Worm (Caenorhabditis elegans) whole organism, midembryonic: ENCODE results near the gene ZK418.13.

Experiments
- T22C8.4 ChIP-seq: fragments of 200-800 bp; sonication (Bioruptor generic); IDR thresholded peaks from 2 replicates; pipeline ENCODE4 v1.3.6; 2022; ENCODE audit warnings: missing genetic modification characterization, missing compliant biosample characterization
- cog-1 ChIP-seq: sonication (generic microtip); optimal IDR thresholded peaks from 2 replicates; lab custom pipeline; 2016; ENCODE audit warnings: missing genetic modification characterization, missing compliant biosample characterization
- flt-1 ChIP-seq: fragments of 200-800 bp; sonication (Bioruptor generic); IDR thresholded peaks from 2 replicates; pipeline ENCODE4 v1.3.6; 2022; ENCODE audit warnings: missing genetic modification characterization, missing compliant biosample characterization
- klf-2 ChIP-seq: fragments of 200-800 bp; sonication (Bioruptor generic); conservative IDR thresholded peaks from 2 replicates; pipeline ENCODE4 v1.3.6; 2022; ENCODE audit warnings: missing genetic modification reagents, missing genetic modification characterization, missing compliant biosample characterization
- med-1 ChIP-seq: sonication (generic microtip); optimal IDR thresholded peaks from 2 replicates; lab custom pipeline; 2017; ENCODE audit warnings: missing genetic modification characterization, mild to moderate bottlenecking, missing compliant biosample characterization, antibody characterized with exemption, missing genetic modification reagents; ENCODE audit not compliant: insufficient read depth
- ref-1 ChIP-seq: fragments of 200-800 bp; sonication (Bioruptor generic); conservative IDR thresholded peaks from 2 replicates; pipeline ENCODE4 v1.3.6; 2022; ENCODE audit warnings: missing genetic modification reagents, missing genetic modification characterization, missing compliant biosample characterization
- tab-1 ChIP-seq: fragments of 200-800 bp; sonication (Bioruptor generic); IDR thresholded peaks from 2 replicates; pipeline ENCODE4 v1.3.6; 2022; ENCODE audit warnings: missing genetic modification characterization, missing compliant biosample characterization
- ztf-23 ChIP-seq: fragments of 200-800 bp; sonication (Bioruptor generic); IDR thresholded peaks from 2 replicates; pipeline ENCODE4 v1.3.6; 2022; ENCODE audit warnings: missing genetic modification reagents, missing genetic modification characterization, missing compliant biosample characterization
- ztf-29 ChIP-seq: fragments of 200-800 bp; sonication (Bioruptor generic); IDR thresholded peaks from 2 replicates; pipeline ENCODE4 v1.3.6; 2022; ENCODE audit warnings: missing genetic modification reagents, missing genetic modification characterization, missing compliant biosample characterization

ZK418.13 gene

ce11 chrIII:7076386-7076785 lies at the start of gene ZK418.13:
Gene ZK418.13, minus strand, starts transcription at chrIII:7076486.
- TF ChIP-seq klf-2 (GFP tag; lab: Robert Waterston, UW): no peak
- no peak for TF ChIP-seq tab-1 (GFP tag; lab: Robert Waterston, UW)
- TF ChIP-seq med-1 (GFP tag; lab: Kevin White, UChicago): no peak
- no peak for TF ChIP-seq T22C8.4 (GFP tag; lab: Robert Waterston, UW)
- no peak for TF ChIP-seq ztf-23 (GFP tag; lab: Robert Waterston, UW)
- no peak for TF ChIP-seq flt-1
- TF ChIP-seq ztf-29 (GFP tag; lab: Robert Waterston, UW): no peak
- no peak for TF ChIP-seq cog-1 (tag; lab: Kevin White, UChicago)
- no peak for TF ChIP-seq ref-1 (GFP tag; lab: Robert Waterston, UW)

- TF ChIP-seq T22C8.4 (GFP tag; lab: Robert Waterston, UW) (no peak), tab-1 (GFP tag; lab: Robert Waterston, UW) (no peak), cog-1 (tag; lab: Kevin White, UChicago) (no peak), flt-1 (no peak), ztf-29 (GFP tag; lab: Robert Waterston, UW) (no peak)
These were observed 48.1 kb upstream of the ZK418.13 start, which contains the start of gene B0280.2 for ce11 chrIII:7124364-7124763. Gene B0280.2, plus strand, starts transcription at chrIII:7124664.

- TF ChIP-seq ref-1 (GFP tag; lab: Robert Waterston, UW) (no peak), klf-2 (GFP tag; lab: Robert Waterston, UW) (no peak), T22C8.4 (GFP tag; lab: Robert Waterston, UW) (no peak), med-1 (GFP tag; lab: Kevin White, UChicago) (no peak), tab-1 (GFP tag; lab: Robert Waterston, UW) (no peak), ztf-29 (GFP tag; lab: Robert Waterston, UW) (no peak)
These were observed 46.6 kb upstream of the ZK418.13 start, which contains the start of the genes B0280.9 and rpia-1 for ce11 chrIII:7122860-7123259. Gene B0280.9, minus strand, starts transcription at chrIII:7122895. Gene rpia-1, plus strand, starts transcription at chrIII:7123128.

ce11 chrIII:7120477-7120876 lies 44.2 kb upstream of the ZK418.13 start:
- TF ChIP-seq ref-1 (GFP tag; lab: Robert Waterston, UW) (no peak), T22C8.4 (GFP tag; lab: Robert Waterston, UW) (no peak), flt-1 (no peak), tab-1 (GFP tag; lab: Robert Waterston, UW) (no peak), ztf-29 (GFP tag; lab: Robert Waterston, UW) (no peak), med-1 (GFP tag; lab: Kevin White, UChicago) (no peak), cog-1 (tag; lab: Kevin White, UChicago) (no peak), klf-2 (GFP tag; lab: Robert Waterston, UW) (no peak), ztf-23 (GFP tag; lab: Robert Waterston, UW) (no peak)

ce11 chrIII:7116615-7117252 lies 40.4 kb upstream of the ZK418.13 start:
- TF ChIP-seq klf-2 (GFP tag; lab: Robert Waterston, UW) (no peak), cog-1 (tag; lab: Kevin White, UChicago) (peak; percentile 41), med-1 (GFP tag; lab: Kevin White, UChicago) (no peak), ztf-29 (GFP tag; lab: Robert Waterston, UW) (no peak), flt-1 (no peak), ref-1 (GFP tag; lab: Robert Waterston, UW) (no peak)

- no peak for TF ChIP-seq ztf-23 (GFP tag; lab: Robert Waterston, UW)
- no peak for TF ChIP-seq ztf-29 (GFP tag; lab: Robert Waterston, UW)
- TF ChIP-seq ref-1 (GFP tag; lab: Robert Waterston, UW): no peak
- TF ChIP-seq tab-1 (GFP tag; lab: Robert Waterston, UW): no peak
- TF ChIP-seq T22C8.4 (GFP tag; lab: Robert Waterston, UW): no peak
- TF ChIP-seq med-1 (GFP tag; lab: Kevin White, UChicago): no peak
- no peak for TF ChIP-seq cog-1 (tag; lab: Kevin White, UChicago)
- TF ChIP-seq klf-2 (GFP tag; lab: Robert Waterston, UW): no peak
- no peak for TF ChIP-seq flt-1
These were observed 38.7 kb upstream of the ZK418.13 start, which contains the start of gene nhr-10 for ce11 chrIII:7114952-7115488. Gene nhr-10, minus strand, starts transcription at chrIII:7115438.

- TF ChIP-seq cog-1 (tag; lab: Kevin White, UChicago) (no peak), ztf-29 (GFP tag; lab: Robert Waterston, UW) (no peak), klf-2 (GFP tag; lab: Robert Waterston, UW) (no peak), med-1 (GFP tag; lab: Kevin White, UChicago) (no peak), flt-1 (no peak), T22C8.4 (GFP tag; lab: Robert Waterston, UW) (no peak), tab-1 (GFP tag; lab: Robert Waterston, UW) (no peak), ref-1 (GFP tag; lab: Robert Waterston, UW) (no peak), ztf-23 (GFP tag; lab: Robert Waterston, UW) (no peak)
These were observed 36.0 kb upstream of the ZK418.13 start for ce11 chrIII:7112285-7112684.

- no peak for TF ChIP-seq ztf-29 (GFP tag; lab: Robert Waterston, UW)
- TF ChIP-seq klf-2 (GFP tag; lab: Robert Waterston, UW): no peak
- no peak for TF ChIP-seq ref-1 (GFP tag; lab: Robert Waterston, UW)
- no peak for TF ChIP-seq med-1 (GFP tag; lab: Kevin White, UChicago)
- TF ChIP-seq cog-1 (tag; lab: Kevin White, UChicago): no peak
- TF ChIP-seq ztf-23 (GFP tag; lab: Robert Waterston, UW): no peak
These were observed 35.5 kb upstream of the ZK418.13 start, which contains the start of gene B0280.7 for ce11 chrIII:7111793-7112192. Gene B0280.7, minus strand, starts transcription at chrIII:7111893.

- TF ChIP-seq ztf-23 (GFP tag; lab: Robert Waterston, UW) (no peak), klf-2 (GFP tag; lab: Robert Waterston, UW) (no peak), tab-1 (GFP tag; lab: Robert Waterston, UW) (no peak), med-1 (GFP tag; lab: Kevin White, UChicago) (no peak), ref-1 (GFP tag; lab: Robert Waterston, UW) (no peak), cog-1 (tag; lab: Kevin White, UChicago) (no peak), T22C8.4 (GFP tag; lab: Robert Waterston, UW) (no peak), flt-1 (no peak), ztf-29 (GFP tag; lab: Robert Waterston, UW) (no peak)
These were observed 31.7 kb upstream of the ZK418.13 start, which contains the start of gene odd-1 for ce11 chrIII:7107965-7108364. Gene odd-1, plus strand, starts transcription at chrIII:7108313.
